Fruit fly (Drosophila melanogaster) whole organism, prepupa: ENCODE results near the gene net.

Source experiments
- Blimp-1 ChIP-seq: fragments of 200-800 bp; sonication (Bioruptor generic); optimal IDR thresholded peaks from 3 replicates; lab custom pipeline; 2017; ENCODE audit warnings: missing biosample characterization, missing genetic modification characterization, mild to moderate bottlenecking, moderate library complexity, missing genetic modification reagents
- CG10631 ChIP-seq: fragments of 200-800 bp; sonication (Bioruptor generic); optimal IDR thresholded peaks from 2 replicates; lab custom pipeline; 2016; ENCODE audit warnings: missing biosample characterization, missing genetic modification characterization
- CG11762 ChIP-seq: fragments of 200-800 bp; sonication (Bioruptor generic); optimal IDR thresholded peaks from 3 replicates; lab custom pipeline; 2016; ENCODE audit warnings: missing biosample characterization, missing genetic modification characterization; ENCODE audit not compliant: insufficient read depth
- CG15336 ChIP-seq: fragments of 200-800 bp; sonication (Bioruptor generic); IDR thresholded peaks from 2 replicates; pipeline ENCODE4 v1.3.6; 2022; ENCODE audit warnings: missing biosample characterization, missing genetic modification characterization
- CG1621 ChIP-seq: fragments of 200-800 bp; sonication (Bioruptor generic); optimal IDR thresholded peaks from 3 replicates; lab custom pipeline; 2018; ENCODE audit warnings: missing biosample characterization, mild to moderate bottlenecking, missing genetic modification characterization
- CG16779 ChIP-seq: fragments of 200-800 bp; sonication (Bioruptor generic); optimal IDR thresholded peaks from 3 replicates; lab custom pipeline; 2017; ENCODE audit warnings: missing biosample characterization, mild to moderate bottlenecking, missing genetic modification characterization
- CG31627 ChIP-seq: fragments of 200-800 bp; sonication (Bioruptor generic); optimal IDR thresholded peaks from 3 replicates; lab custom pipeline; 2016; ENCODE audit warnings: missing biosample characterization, missing genetic modification characterization
- CG32006 ChIP-seq: fragments of 200-800 bp; sonication (Bioruptor generic); optimal IDR thresholded peaks from 3 replicates; lab custom pipeline; 2017; ENCODE audit warnings: missing biosample characterization, mild to moderate bottlenecking, missing genetic modification characterization
- CG34406 ChIP-seq: fragments of 200-800 bp; sonication (Bioruptor generic); optimal IDR thresholded peaks from 3 replicates; lab custom pipeline; 2016; ENCODE audit warnings: missing biosample characterization, missing genetic modification characterization
- CG4318 ChIP-seq: fragments of 200-800 bp; sonication (Bioruptor generic); optimal IDR thresholded peaks from 3 replicates; lab custom pipeline; 2017; ENCODE audit warnings: missing biosample characterization, mild to moderate bottlenecking, missing genetic modification characterization
- CG6163 ChIP-seq: fragments of 200-800 bp; sonication (Bioruptor generic); IDR thresholded peaks from 3 replicates; pipeline ENCODE4 v1.3.6; 2022; ENCODE audit warnings: missing biosample characterization, missing genetic modification characterization
- CG6276 ChIP-seq: fragments of 200-800 bp; sonication (Bioruptor generic); optimal IDR thresholded peaks from 2 replicates; lab custom pipeline; 2017; ENCODE audit warnings: missing biosample characterization, mild to moderate bottlenecking, missing genetic modification characterization
- CG6792 ChIP-seq: fragments of 200-800 bp; sonication (Bioruptor generic); optimal IDR thresholded peaks from 3 replicates; lab custom pipeline; 2016; ENCODE audit warnings: missing biosample characterization, missing genetic modification characterization
- CG6854 ChIP-seq: fragments of 200-800 bp; sonication (Bioruptor generic); optimal IDR thresholded peaks from 2 replicates; lab custom pipeline; 2017; ENCODE audit warnings: missing biosample characterization, mild to moderate bottlenecking, missing genetic modification characterization
- CG7368 ChIP-seq: fragments of 200-800 bp; sonication (Bioruptor generic); optimal IDR thresholded peaks from 3 replicates; lab custom pipeline; 2016; ENCODE audit warnings: missing biosample characterization, missing genetic modification characterization
- CG9139 ChIP-seq: fragments of 200-800 bp; sonication (Bioruptor generic); optimal IDR thresholded peaks from 3 replicates; lab custom pipeline; 2017; ENCODE audit warnings: missing biosample characterization, mild to moderate bottlenecking, missing genetic modification characterization
- Eip75B ChIP-seq: fragments of 200-800 bp; sonication (Bioruptor generic); optimal IDR thresholded peaks from 3 replicates; lab custom pipeline; 2016; ENCODE audit warnings: missing biosample characterization, missing genetic modification characterization
- Eip93F ChIP-seq: fragments of 200-800 bp; sonication (Bioruptor generic); optimal IDR thresholded peaks from 2 replicates; lab custom pipeline; 2016; ENCODE audit warnings: missing biosample characterization, mild to moderate bottlenecking, missing genetic modification characterization
- Gug ChIP-seq: fragments of 200-800 bp; sonication (Bioruptor generic); IDR thresholded peaks from 2 replicates; pipeline ENCODE4 v1.3.6; 2022; ENCODE audit warnings: missing biosample characterization, missing genetic modification characterization
- Hr38 ChIP-seq: sonication (Bioruptor generic); optimal IDR thresholded peaks from 2 replicates; lab custom pipeline; 2016; ENCODE audit warnings: missing biosample characterization, missing genetic modification characterization
- Hr39 ChIP-seq: fragments of 200-800 bp; sonication (Bioruptor generic); optimal IDR thresholded peaks from 2 replicates; lab custom pipeline; 2016; ENCODE audit warnings: missing biosample characterization, missing genetic modification characterization
- Hr4 ChIP-seq: fragments of 200-800 bp; sonication (Bioruptor generic); optimal IDR thresholded peaks from 3 replicates; lab custom pipeline; 2016; ENCODE audit warnings: missing biosample characterization, missing genetic modification characterization
- Lpt ChIP-seq: fragments of 200-800 bp; sonication (Bioruptor generic); optimal IDR thresholded peaks from 3 replicates; lab custom pipeline; 2016; ENCODE audit warnings: missing biosample characterization, missing genetic modification characterization
- Met ChIP-seq: fragments of 200-800 bp; sonication (Bioruptor generic); optimal IDR thresholded peaks from 3 replicates; lab custom pipeline; 2016; ENCODE audit warnings: missing biosample characterization, missing genetic modification characterization
- Smox ChIP-seq: fragments of 200-800 bp; sonication (Bioruptor generic); optimal IDR thresholded peaks from 3 replicates; lab custom pipeline; 2016; ENCODE audit warnings: missing biosample characterization, missing genetic modification characterization
- Sox15 ChIP-seq: fragments of 200-800 bp; sonication (Bioruptor generic); optimal IDR thresholded peaks from 3 replicates; lab custom pipeline; 2016; ENCODE audit warnings: missing biosample characterization, missing genetic modification characterization
- acj6 ChIP-seq: fragments of 200-800 bp; sonication (Bioruptor generic); optimal IDR thresholded peaks from 3 replicates; lab custom pipeline; 2016; ENCODE audit warnings: missing biosample characterization, missing genetic modification characterization
- cyc ChIP-seq: fragments of 200-800 bp; sonication (Bioruptor generic); optimal IDR thresholded peaks from 3 replicates; lab custom pipeline; 2016; ENCODE audit warnings: missing biosample characterization, missing genetic modification characterization
- eg ChIP-seq: fragments of 200-800 bp; sonication (Bioruptor generic); IDR thresholded peaks from 3 replicates; pipeline ENCODE4 v1.3.6; 2022; ENCODE audit warnings: missing biosample characterization, missing genetic modification characterization
- esn ChIP-seq: fragments of 200-800 bp; sonication (Bioruptor generic); optimal IDR thresholded peaks from 2 replicates; lab custom pipeline; 2016; ENCODE audit warnings: missing biosample characterization, mild to moderate bottlenecking, missing genetic modification characterization, moderate library complexity
- fd59A ChIP-seq: fragments of 200-800 bp; sonication (Bioruptor generic); optimal IDR thresholded peaks from 2 replicates; lab custom pipeline; 2017; ENCODE audit warnings: missing biosample characterization, mild to moderate bottlenecking, missing genetic modification characterization, missing genetic modification reagents
- fd85E ChIP-seq: fragments of 200-800 bp; sonication (Bioruptor generic); optimal IDR thresholded peaks from 3 replicates; lab custom pipeline; 2016; ENCODE audit warnings: missing biosample characterization, missing genetic modification characterization
- fkh ChIP-seq: fragments of 200-800 bp; sonication (Bioruptor generic); optimal IDR thresholded peaks from 3 replicates; lab custom pipeline; 2017; ENCODE audit warnings: missing biosample characterization, mild to moderate bottlenecking, missing genetic modification characterization, moderate library complexity
- pdm3 ChIP-seq: fragments of 200-800 bp; sonication (Bioruptor generic); optimal IDR thresholded peaks from 3 replicates; lab custom pipeline; 2016; ENCODE audit warnings: missing biosample characterization, missing genetic modification characterization
- spab ChIP-seq: fragments of 200-800 bp; sonication (Bioruptor generic); optimal IDR thresholded peaks from 2 replicates; lab custom pipeline; 2017; ENCODE audit warnings: missing biosample characterization, mild to moderate bottlenecking, missing genetic modification characterization, missing genetic modification reagents
- ss ChIP-seq, 2 experiments: fragments of 200-800 bp; sonication (Bioruptor generic); optimal IDR thresholded peaks; 2 replicates in 1 of 2; 3 replicates in 1 of 2; lab custom pipeline; 2017 to 2018; ENCODE audit warnings: mild to moderate bottlenecking in 2 of 2, missing biosample characterization in 2 of 2, missing genetic modification characterization in 2 of 2, moderate library complexity in 1 of 2
- svp ChIP-seq: fragments of 200-800 bp; sonication (Bioruptor generic); peaks from one replicate; lab custom pipeline; 2016; ENCODE audit warnings: missing biosample characterization, missing genetic modification characterization
- vri ChIP-seq: fragments of 200-800 bp; sonication (Bioruptor generic); optimal IDR thresholded peaks from 3 replicates; lab custom pipeline; 2016; ENCODE audit warnings: missing biosample characterization, mild to moderate bottlenecking, missing genetic modification characterization

Gene net

dm6 chr2L:120492-121455, 33.6 kb upstream of the net start (continued):
- TF ChIP-seq CG10631 (GFP tag; lab: Kevin White, UChicago) = peak; percentile 18
- peak; percentile 6 for TF ChIP-seq CG31627 (GFP tag; lab: Kevin White, UChicago)
- TF ChIP-seq fd59A (GFP tag; lab: Kevin White, UChicago) = no peak
- no peak for TF ChIP-seq CG6854
- no peak for TF ChIP-seq CG11762 (GFP tag; lab: Kevin White, UChicago)
- TF ChIP-seq fd85E = no peak
- peak; percentile 84 for TF ChIP-seq svp (GFP tag; lab: Kevin White, UChicago)
- TF ChIP-seq CG6163 (GFP tag; lab: Robert Waterston, UW) = no peak
- peak; percentile 51 for TF ChIP-seq esn (GFP tag; lab: Kevin White, UChicago)
- no peak for TF ChIP-seq acj6
- TF ChIP-seq Sox15 (GFP tag; lab: Kevin White, UChicago) = no peak
- no peak for TF ChIP-seq Smox
- no peak for TF ChIP-seq spab
- TF ChIP-seq cyc (GFP tag; lab: Kevin White, UChicago) = no peak
- no peak for TF ChIP-seq Hr39
- TF ChIP-seq Blimp-1 = no peak
- TF ChIP-seq CG7368 (GFP tag; lab: Kevin White, UChicago) = peak; percentile 27
- no peak for TF ChIP-seq eg

DNA sequence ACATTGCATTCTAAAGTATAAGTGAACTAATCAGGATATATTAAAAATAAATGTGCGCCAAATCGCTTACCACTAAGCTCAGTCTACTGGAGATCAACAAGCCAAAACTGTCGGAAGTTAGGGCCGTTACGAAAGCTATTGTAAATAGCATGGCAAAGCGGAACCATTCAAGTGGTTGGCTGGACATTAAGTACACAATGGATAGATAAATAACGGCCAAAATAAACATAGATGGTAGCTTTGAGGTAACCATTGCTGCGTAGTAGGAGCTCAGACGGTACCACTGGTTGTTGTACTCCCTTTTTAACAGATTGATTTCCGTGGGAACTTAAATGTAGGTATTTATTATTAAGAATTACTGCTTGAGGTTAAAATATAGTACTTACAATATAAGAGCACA, 30.6 kb upstream of the net start:
- TF ChIP-seq esn (GFP tag; lab: Kevin White, UChicago) (no peak), fkh (peak; percentile 60), vri (GFP tag; lab: Kevin White, UChicago) (no peak)

- TF ChIP-seq Hr39 (no peak), vri (GFP tag; lab: Kevin White, UChicago) (no peak), CG15336 (no peak), fd59A (GFP tag; lab: Kevin White, UChicago) (no peak), Eip93F (GFP tag; lab: Kevin White, UChicago) (no peak), Sox15 (GFP tag; lab: Kevin White, UChicago) (no peak), pdm3 (GFP tag; lab: Kevin White, UChicago) (no peak), CG32006 (GFP tag; lab: Kevin White, UChicago) (no peak), Lpt (GFP tag; lab: Kevin White, UChicago) (no peak), fkh (no peak), Blimp-1 (no peak), svp (GFP tag; lab: Kevin White, UChicago) (no peak), CG34406 (GFP tag; lab: Kevin White, UChicago) (no peak), Met (GFP tag; lab: Kevin White, UChicago) (no peak), Eip75B (no peak), CG16779 (tag; lab: Kevin White, UChicago) (no peak)
Observed at dm6 chr2L:116388-116787, 29.2 kb upstream of the net start, which contains the start of gene CG13694. Gene CG13694, minus strand, starts transcription at chr2L:116488.

DNA sequence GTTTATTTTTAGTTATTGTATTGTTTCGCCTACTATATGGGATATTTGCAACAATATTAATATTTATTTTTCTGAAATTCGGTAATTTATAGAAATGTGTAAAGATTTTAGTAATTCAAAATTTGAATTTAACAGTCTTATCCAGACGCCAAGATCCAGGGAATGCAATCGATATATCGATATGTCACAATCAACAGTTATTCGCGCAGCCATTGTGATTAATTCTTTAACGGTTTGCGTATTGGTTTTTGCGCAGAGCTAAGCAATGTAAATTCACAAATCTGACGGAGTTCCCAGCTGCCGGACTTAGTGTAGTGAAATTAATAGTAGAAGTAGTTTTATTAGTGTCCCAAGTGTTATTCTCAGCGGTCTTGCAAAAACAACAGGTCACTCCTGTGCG, 27.2 kb upstream of the net start, which contains the start of gene ND-15:
Gene ND-15 (plus strand): TSS at position 298 of the 400 bp plus-strand sequence.
- TF ChIP-seq CG4318 (GFP tag; lab: Kevin White, UChicago) = no peak
- no peak for TF ChIP-seq CG7368 (GFP tag; lab: Kevin White, UChicago)
- peak; percentile 21 for TF ChIP-seq svp (GFP tag; lab: Kevin White, UChicago)
- no peak for TF ChIP-seq Gug (GFP tag; lab: Robert Waterston, UW)

DNA sequence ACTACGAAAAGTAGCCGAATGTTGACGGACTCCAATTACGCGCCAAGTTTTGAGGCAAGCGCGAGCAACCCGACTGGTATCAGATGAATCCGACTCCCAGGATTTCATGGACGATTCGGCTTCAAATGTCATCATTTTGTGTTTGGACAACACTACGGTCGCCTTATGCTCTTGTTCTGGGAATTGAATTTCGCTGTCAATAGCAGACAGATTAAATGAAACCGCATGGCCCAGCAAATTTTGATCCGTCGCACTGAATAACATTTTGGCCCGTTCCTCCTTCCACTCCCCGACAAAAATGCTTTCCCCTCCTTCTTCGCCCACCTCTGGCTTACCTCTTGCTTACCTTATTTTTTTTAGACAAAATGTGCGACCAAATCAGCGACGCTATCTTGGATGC, 22.9 kb upstream of the net start:
- TF ChIP-seq CG15336 (no peak), CG9139 (no peak), CG6792 (GFP tag; lab: Kevin White, UChicago) (no peak), Hr38 (no peak), Hr39 (no peak), Hr4 (GFP tag; lab: Kevin White, UChicago) (no peak), pdm3 (GFP tag; lab: Kevin White, UChicago) (no peak), fd85E (no peak), CG6276 (GFP tag; lab: Kevin White, UChicago) (no peak), CG11762 (GFP tag; lab: Kevin White, UChicago) (no peak), vri (GFP tag; lab: Kevin White, UChicago) (no peak), ss (GFP tag; optimal IDR thresholded peaks at IDR 0.05; lab: Kevin White, UChicago) (no peak), CG1621 (tag; lab: Kevin White, UChicago) (no peak)
